Worm (Caenorhabditis elegans): ENCODE data around the gene klp-11.

Gene klp-11

ce11 chrIV:8730469-8730868 lies 31.4 kb downstream of the klp-11 start, which contains the start of gene F21D5.3 (continued):
- no peak for TF ChIP-seq dmd-9 (GFP tag; IDR thresholded peaks at IDR 0.05)
- no peak for TF ChIP-seq ctbp-1 (GFP tag; IDR thresholded peaks at IDR 0.05)
- TF ChIP-seq pqm-1 (tag; optimal IDR thresholded peaks at IDR 0.05) = peak; percentile 96
- no peak for TF ChIP-seq egl-43 (GFP tag; IDR thresholded peaks at IDR 0.05)
- no peak for TF ChIP-seq daf-12 (tag; optimal IDR thresholded peaks at IDR 0.05)
- no peak for TF ChIP-seq Y48G9A.11 (GFP tag; IDR thresholded peaks at IDR 0.05)
- no peak for TF ChIP-seq tag-97 (GFP tag; IDR thresholded peaks at IDR 0.05)
- TF ChIP-seq ZK337.2 (GFP tag; IDR thresholded peaks at IDR 0.05) = no peak
- no peak for TF ChIP-seq vab-7 (GFP tag; IDR thresholded peaks at IDR 0.05)
- TF ChIP-seq nhr-10 (tag; optimal IDR thresholded peaks at IDR 0.05) = no peak
- TF ChIP-seq rbr-2 (tag; optimal IDR thresholded peaks at IDR 0.05) = no peak
- TF ChIP-seq aly-2 (tag; optimal IDR thresholded peaks at IDR 0.05) = no peak
- no peak for TF ChIP-seq jun-1 (tag; optimal IDR thresholded peaks at IDR 0.05)
- TF ChIP-seq nhr-28 (tag; optimal IDR thresholded peaks at IDR 0.05) = peak; percentile 60
- no peak for TF ChIP-seq dmd-8 (GFP tag; IDR thresholded peaks at IDR 0.05)
- no peak for TF ChIP-seq ZK546.5 (tag; optimal IDR thresholded peaks at IDR 0.05)
- TF ChIP-seq lir-3 (tag; optimal IDR thresholded peaks at IDR 0.05) = no peak
- TF ChIP-seq gei-8 (GFP tag; optimal IDR thresholded peaks at IDR 0.05) = no peak

ce11 chrIV:8729636-8730035 lies 32.2 kb downstream of the klp-11 start:
- TF ChIP-seq nhr-10 (tag; optimal IDR thresholded peaks at IDR 0.05) = no peak
- TF ChIP-seq zag-1 (tag; optimal IDR thresholded peaks at IDR 0.05) = no peak
- no peak for TF ChIP-seq ZK546.5 (tag; optimal IDR thresholded peaks at IDR 0.05)
- peak; percentile 53 for TF ChIP-seq dve-1 (tag; optimal IDR thresholded peaks at IDR 0.05; ENCODE audit: insufficient read depth)
- no peak for TF ChIP-seq ceh-62 (tag; optimal IDR thresholded peaks at IDR 0.05)
- no peak for TF ChIP-seq nhr-237 (tag; optimal IDR thresholded peaks at IDR 0.05)
- no peak for TF ChIP-seq unc-130 (GFP tag; optimal IDR thresholded peaks at IDR 0.05)
- no peak for TF ChIP-seq lin-29 (GFP tag; IDR thresholded peaks at IDR 0.05)
- no peak for TF ChIP-seq lim-7 (GFP tag; IDR thresholded peaks at IDR 0.05)
- peak; percentile 53; the same call in 1 of the 2 replicates for TF ChIP-seq tra-1 (GFP tag; IDR thresholded peaks at IDR 0.05)
- no peak for TF ChIP-seq dmd-8 (GFP tag; IDR thresholded peaks at IDR 0.05)
- TF ChIP-seq arid-1 (GFP tag; conservative IDR thresholded peaks at IDR 0.05) = no peak
- no peak for TF ChIP-seq saeg-2 (GFP tag; IDR thresholded peaks at IDR 0.05)
- TF ChIP-seq jun-1 (tag; optimal IDR thresholded peaks at IDR 0.05) = no peak
- no peak for TF ChIP-seq lsy-2 (tag; optimal IDR thresholded peaks at IDR 0.05)
- TF ChIP-seq T26A8.4 (GFP tag; IDR thresholded peaks at IDR 0.05) = no peak
- no peak for TF ChIP-seq nhr-6 (tag; optimal IDR thresholded peaks at IDR 0.05)
- TF ChIP-seq egl-27 (tag; optimal IDR thresholded peaks at IDR 0.05) = no peak
- no peak for TF ChIP-seq T20F7.1 (GFP tag; optimal IDR thresholded peaks at IDR 0.05)
- TF ChIP-seq nhr-41 (GFP tag; IDR thresholded peaks at IDR 0.05) = no peak
- no peak for TF ChIP-seq lin-38 (GFP tag; IDR thresholded peaks at IDR 0.05)
- no peak for TF ChIP-seq aly-2 (tag; optimal IDR thresholded peaks at IDR 0.05)
- no peak for TF ChIP-seq ctbp-1 (GFP tag; IDR thresholded peaks at IDR 0.05)
- no peak for TF ChIP-seq attf-4 (tag; optimal IDR thresholded peaks at IDR 0.05)
- no peak for TF ChIP-seq madf-9 (GFP tag; conservative IDR thresholded peaks at IDR 0.05)
- TF ChIP-seq pqm-1 (tag; optimal IDR thresholded peaks at IDR 0.05) = peak; percentile 71
- TF ChIP-seq ceh-44 (GFP tag; IDR thresholded peaks at IDR 0.05) = no peak
- TF ChIP-seq F44E2.7 (GFP tag; IDR thresholded peaks at IDR 0.05) = no peak
- no peak for TF ChIP-seq daf-16 (GFP tag; optimal IDR thresholded peaks at IDR 0.05)
- TF ChIP-seq daf-16 (tag; optimal IDR thresholded peaks at IDR 0.05) = peak; percentile 63
- TF ChIP-seq nhr-76 (tag; optimal IDR thresholded peaks at IDR 0.05) = no peak
- no peak for TF ChIP-seq ZK337.2 (GFP tag; IDR thresholded peaks at IDR 0.05)
- peak; percentile 40 for TF ChIP-seq nhr-28 (tag; optimal IDR thresholded peaks at IDR 0.05)
- no peak for TF ChIP-seq madf-5 (GFP tag; IDR thresholded peaks at IDR 0.05)
- TF ChIP-seq aha-1 (tag) = peak; percentile 33
- no peak for TF ChIP-seq F49E8.2 (tag; optimal IDR thresholded peaks at IDR 0.05; ENCODE audit: borderline replicate concordance)
- TF ChIP-seq zfp-3 (GFP tag; conservative IDR thresholded peaks at IDR 0.05) = no peak
- TF ChIP-seq ceh-32 (tag; optimal IDR thresholded peaks at IDR 0.05; ENCODE audit: poor library complexity) = no peak
- TF ChIP-seq gei-8 (GFP tag; optimal IDR thresholded peaks at IDR 0.05) = no peak
- no peak for TF ChIP-seq egl-43 (GFP tag; IDR thresholded peaks at IDR 0.05)
- TF ChIP-seq hif-1 (tag; optimal IDR thresholded peaks at IDR 0.05) = peak in 1 of 2 experiments; percentile 21
- no peak for TF ChIP-seq mes-2 (tag; optimal IDR thresholded peaks at IDR 0.05; ENCODE audit: poor library complexity, severe bottlenecking)

All from whole organism, L4 larva.